Worm (Caenorhabditis elegans) whole organism, mixed stage, embryonic: ENCODE measurements around the gene kin-33.

Experiments
- blmp-1 ChIP-seq: fragments of 150-350 bp; optimal IDR thresholded peaks from 2 replicates; lab custom pipeline; 2014; ENCODE audit warnings: missing biosample characterization, missing genetic modification characterization
- ceh-39 ChIP-seq: fragments of 150-350 bp; optimal IDR thresholded peaks from 2 replicates; lab custom pipeline; 2014; ENCODE audit warnings: missing biosample characterization, missing genetic modification characterization
- ces-1 ChIP-seq: fragments of 150-350 bp; optimal IDR thresholded peaks from 2 replicates; lab custom pipeline; 2014; ENCODE audit warnings: missing biosample characterization, missing genetic modification reagents, missing genetic modification characterization
- cnd-1 ChIP-seq: fragments of 200-800 bp; sonication (Bioruptor generic); optimal IDR thresholded peaks from 2 replicates; lab custom pipeline; 2018; ENCODE audit warnings: mild to moderate bottlenecking, missing genetic modification characterization, missing compliant biosample characterization
- drap-1 ChIP-seq: fragments of 200-800 bp; sonication (Bioruptor generic); optimal IDR thresholded peaks from 3 replicates; lab custom pipeline; 2018; ENCODE audit warnings: mild to moderate bottlenecking, missing genetic modification characterization, missing compliant biosample characterization
- elt-1 ChIP-seq: sonication (generic microtip); optimal IDR thresholded peaks from 2 replicates; lab custom pipeline; 2017; ENCODE audit warnings: missing genetic modification characterization, mild to moderate bottlenecking, missing compliant biosample characterization, antibody characterized with exemption, moderate library complexity, borderline replicate concordance; ENCODE audit not compliant: insufficient read depth
- elt-3 ChIP-seq: fragments of 150-350 bp; optimal IDR thresholded peaks from 2 replicates; lab custom pipeline; 2014; ENCODE audit warnings: missing biosample characterization, missing genetic modification characterization
- flh-1 ChIP-seq: fragments of 200-800 bp; sonication (Bioruptor generic); optimal IDR thresholded peaks from 2 replicates; lab custom pipeline; 2018; ENCODE audit warnings: mild to moderate bottlenecking, missing genetic modification characterization, moderate library complexity, missing compliant biosample characterization
- ham-2 ChIP-seq: fragments of 200-800 bp; sonication (Bioruptor generic); optimal IDR thresholded peaks from 2 replicates; lab custom pipeline; 2018; ENCODE audit warnings: mild to moderate bottlenecking, missing genetic modification characterization, missing compliant biosample characterization
- hlh-1 ChIP-seq: fragments of 150-350 bp; optimal IDR thresholded peaks from 2 replicates; lab custom pipeline; 2014; ENCODE audit warnings: missing biosample characterization, missing genetic modification reagents, missing genetic modification characterization
- lsy-2 ChIP-seq: fragments of 150-350 bp; optimal IDR thresholded peaks from 2 replicates; lab custom pipeline; 2014; ENCODE audit warnings: missing biosample characterization, missing genetic modification characterization
- mab-5 ChIP-seq: fragments of 150-350 bp; optimal IDR thresholded peaks from 2 replicates; lab custom pipeline; 2014; ENCODE audit warnings: missing biosample characterization, missing genetic modification characterization
- mep-1 ChIP-seq: fragments of 150-350 bp; optimal IDR thresholded peaks from 2 replicates; lab custom pipeline; 2017; ENCODE audit warnings: missing biosample characterization, missing genetic modification reagents, missing genetic modification characterization, inconsistent platforms
- nhr-12 ChIP-seq: fragments of 150-350 bp; optimal IDR thresholded peaks from 2 replicates; lab custom pipeline; 2014; ENCODE audit warnings: missing biosample characterization, missing genetic modification characterization
- nhr-2 ChIP-seq: fragments of 150-350 bp; optimal IDR thresholded peaks from 2 replicates; lab custom pipeline; 2014; ENCODE audit warnings: missing biosample characterization, missing genetic modification characterization
- nhr-237 ChIP-seq: fragments of 150-350 bp; optimal IDR thresholded peaks from 2 replicates; lab custom pipeline; 2014; ENCODE audit warnings: missing biosample characterization, missing genetic modification characterization
- nhr-28 ChIP-seq: fragments of 150-350 bp; optimal IDR thresholded peaks from 2 replicates; lab custom pipeline; 2014; ENCODE audit warnings: missing biosample characterization, missing genetic modification characterization
- nhr-76 ChIP-seq: sonication (generic microtip); optimal IDR thresholded peaks from 2 replicates; lab custom pipeline; 2017; ENCODE audit warnings: missing biosample characterization, missing genetic modification characterization
- sem-2 ChIP-seq: fragments of 200-800 bp; sonication (Bioruptor generic); optimal IDR thresholded peaks from 2 replicates; lab custom pipeline; 2018; ENCODE audit warnings: mild to moderate bottlenecking, missing genetic modification characterization, missing compliant biosample characterization
- snpc-4 ChIP-seq: fragments of 150-350 bp; optimal IDR thresholded peaks from 2 replicates; lab custom pipeline; 2014; ENCODE audit warnings: missing biosample characterization, missing genetic modification characterization
- sptf-1 ChIP-seq: sonication (generic microtip); optimal IDR thresholded peaks from 2 replicates; lab custom pipeline; 2017; ENCODE audit warnings: mild to moderate bottlenecking, missing genetic modification characterization, moderate library complexity, missing compliant biosample characterization
- tbx-8 ChIP-seq: fragments of 200-800 bp; sonication (Bioruptor generic); optimal IDR thresholded peaks from 2 replicates; lab custom pipeline; 2018; ENCODE audit warnings: mild to moderate bottlenecking, missing genetic modification characterization, moderate library complexity, missing compliant biosample characterization
- unc-120 ChIP-seq: sonication (generic microtip); optimal IDR thresholded peaks from 2 replicates; lab custom pipeline; 2017; ENCODE audit warnings: missing genetic modification characterization, missing compliant biosample characterization; ENCODE audit not compliant: poor library complexity, severe bottlenecking
- unc-39 ChIP-seq: fragments of 150-350 bp; optimal IDR thresholded peaks from 2 replicates; lab custom pipeline; 2014; ENCODE audit warnings: missing biosample characterization, missing genetic modification characterization
- unc-62 ChIP-seq: fragments of 150-350 bp; optimal IDR thresholded peaks from 2 replicates; lab custom pipeline; 2014; ENCODE audit warnings: missing biosample characterization, missing genetic modification reagents, missing genetic modification characterization
- zip-8 ChIP-seq: fragments of 150-350 bp; optimal IDR thresholded peaks from 2 replicates; lab custom pipeline; 2014; ENCODE audit warnings: missing biosample characterization, missing genetic modification characterization
- ztf-11 ChIP-seq: fragments of 150-350 bp; optimal IDR thresholded peaks from 2 replicates; lab custom pipeline; 2014; ENCODE audit warnings: missing biosample characterization, missing genetic modification characterization

The kin-33 gene

DNA sequence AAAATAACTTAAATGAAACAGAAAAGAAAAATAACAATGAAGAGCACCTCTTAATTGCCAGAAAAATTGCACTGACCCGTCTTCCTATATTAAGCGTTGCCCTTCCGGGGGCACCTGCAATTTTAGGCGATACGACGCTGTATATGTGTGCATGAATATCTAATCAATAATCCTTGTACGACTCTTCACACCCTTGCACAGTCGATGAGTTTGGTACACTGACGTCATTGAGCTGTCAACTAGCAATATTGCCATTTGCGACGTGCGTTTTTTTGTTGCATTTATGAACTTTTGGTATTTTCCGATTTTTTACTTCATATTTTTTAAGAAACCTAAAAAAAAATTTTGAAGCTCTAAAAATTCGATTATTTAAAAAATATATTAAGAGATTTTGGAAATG, 11.6 kb upstream of the kin-33 start, which contains the start of gene kin-34:
Gene kin-34 (minus strand): TSS at position 101 of the 400 bp plus-strand sequence.
- TF ChIP-seq ceh-39 (tag; lab: Kevin White, UChicago) (peak; percentile 8), zip-8 (tag; lab: Kevin White, UChicago) (no peak), unc-39 (tag; lab: Kevin White, UChicago) (no peak), nhr-76 (no peak)

DNA sequence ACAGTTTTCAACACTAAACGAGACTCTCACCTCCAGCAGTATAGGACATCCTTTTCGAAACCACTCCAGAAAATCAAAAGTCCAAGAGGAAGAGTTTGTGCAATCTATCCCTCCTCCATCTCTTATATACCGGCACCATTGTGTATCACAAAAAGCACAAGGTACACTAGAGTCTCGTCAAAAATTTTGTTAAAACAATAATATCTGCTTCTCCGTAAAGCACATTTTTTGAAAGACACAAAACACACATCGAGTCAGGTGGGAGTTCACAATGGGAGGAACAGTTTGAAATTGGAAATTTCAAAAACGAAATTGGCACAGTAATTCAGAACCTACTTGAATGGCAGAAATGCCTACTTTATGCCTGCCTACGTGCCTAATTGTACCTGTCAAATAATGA, 8.0 kb upstream of the kin-33 start, which contains the start of gene R02C2.7:
Gene R02C2.7 (minus strand): TSS at position 101 of the 400 bp plus-strand sequence.
- TF ChIP-seq blmp-1 (no peak), nhr-2 (no peak), nhr-237 (no peak), unc-62 (no peak), elt-1 (tag; lab: Kevin White, UChicago) (no peak), nhr-28 (no peak), lsy-2 (no peak), ham-2 (GFP tag; lab: Kevin White, UChicago) (no peak), unc-39 (tag; lab: Kevin White, UChicago) (no peak), ztf-11 (no peak), mab-5 (tag; lab: Kevin White, UChicago) (no peak), sptf-1 (tag; lab: Kevin White, UChicago) (no peak)

DNA sequence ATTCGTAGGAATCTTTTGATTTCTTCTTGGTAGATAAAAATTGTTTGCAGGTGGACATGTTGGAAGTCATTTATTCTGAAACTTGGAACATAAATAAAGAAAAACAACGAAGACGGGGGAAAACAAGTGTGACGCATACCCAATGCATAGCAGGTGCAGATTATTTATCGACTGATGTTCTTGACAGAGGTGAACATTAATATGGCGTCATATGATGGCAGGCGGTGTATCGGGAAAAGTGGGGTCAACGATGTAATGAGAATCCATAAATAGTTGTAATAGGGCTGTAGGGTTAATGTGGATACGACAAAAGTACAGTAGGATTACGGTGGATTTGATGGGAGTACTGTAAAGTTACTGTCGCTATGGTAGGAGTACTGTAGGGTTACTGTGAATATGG, 5.8 kb upstream of the kin-33 start, which contains the start of gene txt-2:
Gene txt-2 (minus strand): TSS at position 214 of the 400 bp plus-strand sequence.
- TF ChIP-seq nhr-2 (peak; percentile 91), sptf-1 (tag; lab: Kevin White, UChicago) (no peak), sem-2 (GFP tag; lab: Kevin White, UChicago) (no peak), lsy-2 (no peak)

DNA sequence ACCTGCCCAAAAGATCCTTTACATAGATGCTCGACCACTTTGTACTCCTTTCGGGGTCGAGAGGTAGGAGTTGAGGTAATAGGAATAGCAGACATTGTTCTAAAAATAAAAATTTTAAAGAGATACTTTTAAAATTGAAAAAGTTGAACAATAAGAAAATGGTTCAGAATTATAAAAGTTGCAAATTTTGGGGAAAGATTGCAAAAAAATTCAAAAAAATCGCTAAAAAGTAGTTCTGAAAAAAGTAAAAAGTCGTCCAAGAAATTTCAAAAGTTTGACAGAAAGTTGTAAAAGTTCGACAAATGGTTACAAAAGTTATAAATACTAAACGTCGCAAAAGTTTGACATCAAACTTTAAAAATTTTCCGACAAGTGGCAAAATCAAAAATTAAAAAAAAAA, 3.6 kb upstream of the kin-33 start, which contains the start of gene R02C2.1:
Gene R02C2.1 (minus strand): TSS at position 101 of the 400 bp plus-strand sequence.
- TF ChIP-seq elt-3 (tag; lab: Kevin White, UChicago) (no peak), drap-1 (no peak), elt-1 (tag; lab: Kevin White, UChicago) (no peak), hlh-1 (tag; lab: Kevin White, UChicago) (no peak), nhr-28 (no peak), nhr-12 (tag; lab: Kevin White, UChicago) (no peak), flh-1 (no peak), sem-2 (GFP tag; lab: Kevin White, UChicago) (no peak), ces-1 (GFP tag; lab: Kevin White, UChicago) (no peak), mab-5 (tag; lab: Kevin White, UChicago) (no peak), zip-8 (tag; lab: Kevin White, UChicago) (no peak), cnd-1 (tag; lab: Kevin White, UChicago) (no peak), snpc-4 (tag; lab: Kevin White, UChicago) (no peak), tbx-8 (GFP tag; lab: Kevin White, UChicago) (no peak), unc-120 (no peak), sptf-1 (tag; lab: Kevin White, UChicago) (no peak), ham-2 (GFP tag; lab: Kevin White, UChicago) (no peak)

DNA sequence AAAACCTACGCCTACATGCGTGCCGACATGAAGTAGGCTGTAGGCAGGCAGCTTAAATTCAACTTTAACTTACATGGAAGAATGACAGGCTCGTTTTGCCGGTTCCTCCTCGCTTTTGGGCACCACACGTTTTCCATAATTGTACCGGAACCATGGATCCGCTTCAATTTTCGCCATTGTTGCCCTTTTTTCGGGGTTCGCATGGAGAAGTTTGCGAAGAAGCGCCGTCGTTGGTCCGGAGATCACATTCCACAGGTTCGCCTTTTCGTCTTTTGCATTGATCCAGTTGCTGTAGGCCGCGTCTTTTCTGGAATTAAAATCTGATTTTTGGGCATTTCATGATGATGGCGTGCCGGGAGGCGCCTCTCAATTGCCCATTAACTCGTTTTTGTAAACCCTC, 2.5 kb upstream of the kin-33 start:
- TF ChIP-seq unc-39 (tag; lab: Kevin White, UChicago) (no peak), elt-3 (tag; lab: Kevin White, UChicago) (no peak), nhr-2 (no peak), unc-120 (no peak), mep-1 (tag; lab: Kevin White, UChicago) (no peak), drap-1 (no peak), ces-1 (GFP tag; lab: Kevin White, UChicago) (no peak), ham-2 (GFP tag; lab: Kevin White, UChicago) (no peak), unc-62 (no peak)

DNA sequence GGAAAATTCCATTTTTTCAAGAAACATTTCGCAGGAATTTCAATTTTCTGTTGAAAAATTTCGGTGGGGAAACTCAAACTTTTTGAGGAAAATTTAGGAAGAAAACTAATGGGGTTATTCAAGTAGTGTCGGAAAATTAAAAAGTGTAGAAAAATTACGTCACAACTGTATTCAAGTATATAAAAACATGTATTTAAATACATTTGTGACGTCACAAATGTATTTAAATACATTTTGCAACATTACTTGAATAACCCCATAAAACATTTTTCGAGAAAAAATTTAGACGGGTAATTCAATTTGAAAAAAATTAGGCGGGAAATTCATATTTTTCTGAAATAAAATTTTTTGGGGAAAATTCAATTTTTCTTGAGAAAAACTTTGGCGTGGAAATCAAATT, 12.5 kb downstream of the kin-33 start:
- peak; percentile 91 for TF ChIP-seq zip-8 (tag; lab: Kevin White, UChicago)
- TF ChIP-seq, all 35 proteins: peak for 1; not testable (repeated sequence) for 34

DNA sequence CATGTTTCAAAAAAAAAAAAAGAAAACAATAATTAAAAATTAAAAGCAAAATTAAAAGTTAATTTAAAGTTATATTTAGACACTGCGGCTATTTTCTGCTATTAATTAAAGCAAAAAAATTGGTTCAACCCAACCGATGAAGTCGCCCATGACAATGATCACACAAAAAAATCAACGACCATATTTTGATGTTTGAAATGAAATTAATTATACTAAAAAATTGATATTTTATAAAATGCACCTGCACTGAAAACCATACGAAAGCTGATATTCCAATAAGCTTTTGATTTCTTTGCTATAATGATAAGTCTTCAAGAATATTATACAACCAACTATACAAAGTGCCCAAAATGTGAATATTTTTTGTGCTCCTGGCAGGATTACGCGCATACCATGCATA, 14.8 kb downstream of the kin-33 start, which contains the start of gene srh-80:
Gene srh-80 (plus strand): TSS at position 301 of the 400 bp plus-strand sequence.
- TF ChIP-seq unc-39 (tag; lab: Kevin White, UChicago) (no peak), ham-2 (GFP tag; lab: Kevin White, UChicago) (no peak), ztf-11 (no peak)
